Worm (Caenorhabditis elegans) whole organism, L4 larva: ENCODE data around the gene srw-123.

Experiments used
- F10B5.3 ChIP-seq: sonication (generic microtip); optimal IDR thresholded peaks from 2 replicates; lab custom pipeline; 2016; ENCODE audit warnings: mild to moderate bottlenecking, missing genetic modification characterization, missing compliant biosample characterization
- F44E2.7 ChIP-seq: fragments of 200-800 bp; sonication (Bioruptor generic); IDR thresholded peaks from 2 replicates; pipeline ENCODE4 v2.1.2; 2022; ENCODE audit warnings: missing genetic modification characterization, missing compliant biosample characterization
- attf-4 ChIP-seq: sonication (generic microtip); optimal IDR thresholded peaks from 3 replicates; lab custom pipeline; 2017; ENCODE audit warnings: missing biosample characterization, missing genetic modification characterization
- ceh-20 ChIP-seq: fragments of 200-800 bp; sonication (Bioruptor generic); IDR thresholded peaks from 2 replicates; pipeline ENCODE4 v1.3.6; 2022; ENCODE audit warnings: missing genetic modification reagents, missing genetic modification characterization, missing compliant biosample characterization
- ceh-62 ChIP-seq: sonication (generic microtip); optimal IDR thresholded peaks from 2 replicates; lab custom pipeline; 2017; ENCODE audit warnings: missing biosample characterization, missing genetic modification characterization
- ces-1 ChIP-seq: fragments of 150-350 bp; sonication (generic microtip); optimal IDR thresholded peaks from 4 replicates; lab custom pipeline; 2014; ENCODE audit warnings: missing biosample characterization, missing genetic modification reagents, missing genetic modification characterization
- daf-12 ChIP-seq: fragments of 150-350 bp; optimal IDR thresholded peaks from 2 replicates; lab custom pipeline; 2014; ENCODE audit warnings: missing biosample characterization, missing genetic modification reagents, missing genetic modification characterization
- duxl-1 ChIP-seq: sonication (generic microtip); optimal IDR thresholded peaks from 2 replicates; lab custom pipeline; 2016; ENCODE audit warnings: mild to moderate bottlenecking, missing genetic modification characterization, moderate library complexity, missing compliant biosample characterization; ENCODE audit not compliant: poor library complexity
- dve-1 ChIP-seq: sonication (generic microtip); optimal IDR thresholded peaks from 2 replicates; lab custom pipeline; 2017; ENCODE audit warnings: antibody characterized with exemption, mild to moderate bottlenecking, missing genetic modification characterization, missing compliant biosample characterization; ENCODE audit not compliant: insufficient read depth
- egl-27 ChIP-seq: sonication (generic microtip); optimal IDR thresholded peaks from 3 replicates; lab custom pipeline; 2017; ENCODE audit warnings: missing biosample characterization, missing genetic modification reagents, missing genetic modification characterization
- gei-8 ChIP-seq: fragments of 200-800 bp; sonication (Bioruptor generic); optimal IDR thresholded peaks from 2 replicates; lab custom pipeline; 2018; ENCODE audit warnings: mild to moderate bottlenecking, missing genetic modification characterization, missing compliant biosample characterization
- lin-38 ChIP-seq: fragments of 200-800 bp; sonication (Bioruptor generic); IDR thresholded peaks from 2 replicates; pipeline ENCODE4 v1.3.6; 2022; ENCODE audit warnings: missing genetic modification reagents, missing genetic modification characterization, missing compliant biosample characterization
- mdl-1 ChIP-seq, 2 experiments: fragments of 150-350 bp in 1 of 2; sonication (generic microtip) in 1 of 2; optimal IDR thresholded peaks; 2 replicates each; lab custom pipeline; 2014 to 2017; ENCODE audit warnings: missing biosample characterization in 2 of 2, missing genetic modification characterization in 2 of 2
- mdt-29 ChIP-seq: fragments of 200-800 bp; sonication (Bioruptor generic); IDR thresholded peaks from 2 replicates; pipeline ENCODE4 v1.3.6; 2022; ENCODE audit warnings: missing genetic modification reagents, missing genetic modification characterization, missing compliant biosample characterization
- mes-2 ChIP-seq: sonication (generic microtip); optimal IDR thresholded peaks from 2 replicates; lab custom pipeline; 2016; ENCODE audit warnings: missing genotype, mild to moderate bottlenecking, missing genetic modification characterization, missing compliant biosample characterization; ENCODE audit not compliant: poor library complexity, severe bottlenecking
- nhr-111 ChIP-seq: fragments of 200-800 bp; sonication (Bioruptor generic); optimal IDR thresholded peaks from 2 replicates; lab custom pipeline; 2018; ENCODE audit warnings: mild to moderate bottlenecking, missing genetic modification characterization, missing compliant biosample characterization
- nhr-237 ChIP-seq: sonication (generic microtip); optimal IDR thresholded peaks from 2 replicates; lab custom pipeline; 2017; ENCODE audit warnings: missing biosample characterization, missing genetic modification characterization
- nhr-28 ChIP-seq: fragments of 150-350 bp; optimal IDR thresholded peaks from 2 replicates; lab custom pipeline; 2014; ENCODE audit warnings: missing biosample characterization, missing genetic modification characterization
- nhr-41 ChIP-seq: fragments of 200-800 bp; sonication (Bioruptor generic); IDR thresholded peaks from 2 replicates; pipeline ENCODE4 v1.3.6; 2022; ENCODE audit warnings: missing genetic modification reagents, missing genetic modification characterization, missing compliant biosample characterization
- pha-4 ChIP-seq, 2 experiments: fragments of 150-350 bp in 1 of 2; fragments of 200-800 bp in 1 of 2; sonication (Bioruptor generic) in 1 of 2; IDR thresholded peaks in 1 of 2; optimal IDR thresholded peaks in 1 of 2; 2 replicates each; pipeline versions ENCODE4 v1.3.6 to Lab custom; 2014 to 2022; ENCODE audit warnings: missing genetic modification characterization in 2 of 2, missing genetic modification reagents in 2 of 2, missing biosample characterization in 1 of 2, missing compliant biosample characterization in 1 of 2
- saeg-2 ChIP-seq: fragments of 200-800 bp; sonication (Bioruptor generic); IDR thresholded peaks from 2 replicates; pipeline ENCODE4 v1.3.6; 2022; ENCODE audit warnings: missing genetic modification reagents, missing genetic modification characterization, missing compliant biosample characterization
- sdz-12 ChIP-seq: fragments of 200-800 bp; sonication (Bioruptor generic); optimal IDR thresholded peaks from 2 replicates; lab custom pipeline; 2018; ENCODE audit warnings: mild to moderate bottlenecking, missing genetic modification characterization, missing compliant biosample characterization
- snpc-1.2 ChIP-seq: fragments of 200-800 bp; sonication (Bioruptor generic); IDR thresholded peaks from 2 replicates; pipeline ENCODE4 v1.3.6; 2022; ENCODE audit warnings: missing genetic modification reagents, missing genetic modification characterization, missing compliant biosample characterization
- spr-1 ChIP-seq: sonication (generic microtip); optimal IDR thresholded peaks from 2 replicates; lab custom pipeline; 2016; ENCODE audit warnings: mild to moderate bottlenecking, missing genetic modification characterization, missing compliant biosample characterization
- unc-39 ChIP-seq: sonication (generic microtip); optimal IDR thresholded peaks from 2 replicates; lab custom pipeline; 2017; ENCODE audit warnings: missing biosample characterization, missing genetic modification characterization
- zag-1 ChIP-seq: fragments of 150-350 bp; optimal IDR thresholded peaks from 2 replicates; lab custom pipeline; 2014; ENCODE audit warnings: missing biosample characterization, missing genetic modification characterization

The srw-123 gene

DNA sequence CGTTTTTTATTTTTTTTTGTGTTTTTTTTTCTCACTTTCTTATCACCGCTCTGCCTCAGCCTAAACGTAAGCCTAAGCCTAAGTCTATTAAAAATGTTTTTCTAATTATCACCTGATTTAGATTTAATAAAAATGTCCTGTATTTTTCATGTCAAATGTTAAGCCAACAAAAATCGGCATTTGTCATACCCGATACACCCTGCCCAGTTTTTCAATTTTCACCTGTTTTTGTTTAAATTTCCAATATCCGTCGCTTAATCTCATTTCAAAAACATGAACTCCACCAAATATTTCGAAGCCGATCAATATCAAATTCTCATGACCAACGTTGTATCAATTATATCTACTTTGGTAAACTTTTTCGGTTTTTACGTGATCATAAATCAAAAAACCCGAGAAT lies 43.9 kb downstream of the srw-123 start, which contains the start of gene C31B8.1:
C31B8.1 (plus strand) TSS at position 301 of the 400 bp plus-strand sequence.
- no peak for TF ChIP-seq snpc-1.2
- TF ChIP-seq mdl-1 (tag; optimal IDR thresholded peaks at IDR 0.05; lab: Kevin White, UChicago): no peak
- no peak for TF ChIP-seq daf-12 (tag; lab: Kevin White, UChicago)
- no peak for TF ChIP-seq F10B5.3 (tag; lab: Kevin White, UChicago)
- no peak for TF ChIP-seq pha-4 (GFP tag; IDR thresholded peaks at IDR 0.05; lab: Robert Waterston, UW)
- TF ChIP-seq pha-4 (tag; optimal IDR thresholded peaks at IDR 0.05; lab: Kevin White, UChicago): no peak
- no peak for TF ChIP-seq unc-39 (tag; lab: Kevin White, UChicago)
- no peak for TF ChIP-seq duxl-1 (tag; lab: Kevin White, UChicago)
- TF ChIP-seq gei-8 (GFP tag; lab: Kevin White, UChicago): no peak
- TF ChIP-seq, all 104 proteins: peak for 0

ce11 chrV:2929753-2930152 lies 45.4 kb downstream of the srw-123 start, which contains the start of gene C31B8.16:
C31B8.16 (plus strand) TSS chrV:2930053.
- TF ChIP-seq mes-2 (tag; lab: Kevin White, UChicago): no peak
- TF ChIP-seq nhr-41 (GFP tag; lab: Robert Waterston, UW): no peak
- TF ChIP-seq egl-27 (tag; lab: Kevin White, UChicago): no peak
- TF ChIP-seq ceh-20 (GFP tag; lab: Robert Waterston, UW): no peak
- no peak for TF ChIP-seq ceh-62 (tag; lab: Kevin White, UChicago)
- TF ChIP-seq ces-1: no peak
- no peak for TF ChIP-seq sdz-12 (GFP tag; lab: Kevin White, UChicago)
- no peak for TF ChIP-seq zag-1 (tag; lab: Kevin White, UChicago)
- no peak for TF ChIP-seq snpc-1.2
- TF ChIP-seq nhr-111 (GFP tag; lab: Kevin White, UChicago): no peak

DNA sequence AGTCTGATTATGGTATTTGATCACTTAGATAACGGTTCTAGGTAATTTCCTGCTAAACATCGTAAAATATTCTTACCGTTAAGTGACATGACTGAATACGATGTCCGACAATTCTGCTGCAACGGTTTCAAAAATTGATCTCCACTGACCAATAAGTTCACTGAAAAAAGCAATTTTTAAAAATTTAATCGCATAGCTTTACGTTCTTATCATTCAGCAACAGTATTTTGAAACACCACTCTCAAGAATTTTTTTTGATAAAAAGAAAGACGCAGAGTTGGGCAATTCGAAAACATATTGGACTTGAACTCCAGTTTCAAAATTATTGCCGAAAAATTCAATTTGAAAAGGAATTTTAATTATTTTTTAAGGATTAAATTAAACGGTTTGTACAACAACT lies 47.6 kb downstream of the srw-123 start, which contains the start of gene C31B8.12:
C31B8.12 (minus strand) TSS at position 101 of the 400 bp plus-strand sequence.
- TF ChIP-seq mes-2 (tag; lab: Kevin White, UChicago): no peak
- TF ChIP-seq mdl-1 (tag; optimal IDR thresholded peaks at IDR 0.05; lab: Kevin White, UChicago): no peak
- no peak for TF ChIP-seq nhr-28 (tag; lab: Kevin White, UChicago)
- no peak for TF ChIP-seq attf-4
- no peak for TF ChIP-seq spr-1 (tag; lab: Kevin White, UChicago)
- TF ChIP-seq nhr-237 (tag; lab: Kevin White, UChicago): no peak
- no peak for TF ChIP-seq F44E2.7 (GFP tag; lab: Robert Waterston, UW)
- TF ChIP-seq saeg-2 (GFP tag; lab: Robert Waterston, UW): no peak
- TF ChIP-seq dve-1 (tag; lab: Kevin White, UChicago): no peak
- no peak for TF ChIP-seq mdt-29 (GFP tag; lab: Robert Waterston, UW)
- TF ChIP-seq lin-38 (GFP tag; lab: Robert Waterston, UW): no peak
